Worm (Caenorhabditis elegans): ENCODE data around the gene par-4.

The par-4 gene

DNA sequence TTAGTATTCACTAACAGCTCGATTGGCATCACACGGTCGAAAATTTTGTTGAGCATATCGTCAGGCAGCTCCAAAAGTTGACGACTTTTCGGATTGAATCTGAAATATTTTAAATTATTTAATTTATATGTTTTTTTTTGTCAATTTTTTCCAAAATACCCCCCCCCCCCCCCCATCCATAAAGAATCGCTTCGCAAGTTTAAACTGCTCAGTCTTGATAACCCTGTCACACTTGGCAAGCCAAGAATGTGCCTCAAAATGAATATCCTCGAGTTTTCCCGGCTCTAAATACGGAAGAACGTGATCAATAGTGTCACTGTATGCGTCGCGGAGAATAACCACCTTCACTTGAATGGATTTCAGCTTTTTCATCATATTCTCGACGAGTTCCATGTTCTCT, 34.7 kb downstream of the par-4 start, which contains the start of gene Y37H2A.18:
Gene Y37H2A.18 (minus strand): TSS at position 101 of the 400 bp plus-strand sequence.
- TF ChIP-seq med-1 (GFP tag; optimal IDR thresholded peaks at IDR 0.05; ENCODE audit: insufficient read depth) = no peak
- no peak for TF ChIP-seq T22C8.4 (GFP tag; IDR thresholded peaks at IDR 0.05)
- no peak for TF ChIP-seq flt-1 (GFP tag; IDR thresholded peaks at IDR 0.05)
- no peak for TF ChIP-seq klf-2 (GFP tag; conservative IDR thresholded peaks at IDR 0.05)
- TF ChIP-seq ref-1 (GFP tag; conservative IDR thresholded peaks at IDR 0.05) = no peak
- TF ChIP-seq ztf-23 (GFP tag; IDR thresholded peaks at IDR 0.05) = no peak
- no peak for TF ChIP-seq ztf-29 (GFP tag; IDR thresholded peaks at IDR 0.05)
- TF ChIP-seq cog-1 (tag; optimal IDR thresholded peaks at IDR 0.05) = no peak
- TF ChIP-seq tab-1 (GFP tag; IDR thresholded peaks at IDR 0.05) = no peak

DNA sequence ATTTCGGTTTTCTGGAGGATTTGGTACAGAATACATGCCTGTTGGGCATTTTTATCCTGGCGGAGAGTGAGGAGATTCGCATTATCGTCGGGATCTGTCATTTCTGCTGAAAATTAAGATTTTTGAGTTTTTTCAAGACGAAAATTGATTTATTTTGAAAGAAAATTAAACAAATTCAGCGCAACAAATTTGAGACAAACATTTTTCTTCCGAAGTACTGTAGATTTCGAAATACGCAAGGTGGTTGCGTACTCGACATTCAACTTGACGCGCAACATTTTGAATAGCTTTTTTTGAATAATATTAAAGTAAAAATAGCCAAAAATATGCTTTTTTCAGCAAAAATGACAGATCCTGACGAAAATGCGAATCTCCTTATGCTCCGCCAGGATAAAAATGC, 35.9 kb downstream of the par-4 start, which contains the start of gene Y37H2A.7:
Gene Y37H2A.7 (minus strand): TSS at position 101 of the 400 bp plus-strand sequence.
- TF ChIP-seq T22C8.4 (GFP tag; IDR thresholded peaks at IDR 0.05) (no peak), ref-1 (GFP tag; conservative IDR thresholded peaks at IDR 0.05) (no peak), med-1 (GFP tag; optimal IDR thresholded peaks at IDR 0.05; ENCODE audit: insufficient read depth) (no peak), klf-2 (GFP tag; conservative IDR thresholded peaks at IDR 0.05) (no peak), ztf-23 (GFP tag; IDR thresholded peaks at IDR 0.05) (no peak)

DNA sequence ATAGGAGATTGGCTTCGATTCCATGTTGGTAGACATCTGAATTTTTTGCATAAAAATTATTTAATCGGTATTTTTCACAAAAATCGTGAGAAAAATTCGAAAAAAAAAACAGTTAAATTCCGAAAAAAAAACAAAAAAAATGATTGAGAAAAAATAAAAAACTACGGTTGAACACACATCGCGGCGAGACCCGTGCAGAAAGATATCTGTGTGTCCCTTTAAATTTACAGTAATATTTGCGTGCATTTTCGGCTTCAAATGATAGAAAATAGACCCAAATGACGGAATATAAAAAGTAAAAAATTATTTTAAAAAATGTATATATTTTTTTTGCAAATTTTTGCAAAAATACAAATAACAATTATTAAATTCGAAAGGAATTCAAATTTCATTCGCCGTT, 39.2 kb downstream of the par-4 start:
- no peak for TF ChIP-seq tab-1 (GFP tag; IDR thresholded peaks at IDR 0.05)
- TF ChIP-seq ztf-29 (GFP tag; IDR thresholded peaks at IDR 0.05) = no peak
- no peak for TF ChIP-seq T22C8.4 (GFP tag; IDR thresholded peaks at IDR 0.05)
- TF ChIP-seq ztf-23 (GFP tag; IDR thresholded peaks at IDR 0.05) = no peak
- TF ChIP-seq klf-2 (GFP tag; conservative IDR thresholded peaks at IDR 0.05) = no peak
- no peak for TF ChIP-seq ref-1 (GFP tag; conservative IDR thresholded peaks at IDR 0.05)
- no peak for TF ChIP-seq cog-1 (tag; optimal IDR thresholded peaks at IDR 0.05)
- TF ChIP-seq med-1 (GFP tag; optimal IDR thresholded peaks at IDR 0.05; ENCODE audit: insufficient read depth) = no peak

DNA sequence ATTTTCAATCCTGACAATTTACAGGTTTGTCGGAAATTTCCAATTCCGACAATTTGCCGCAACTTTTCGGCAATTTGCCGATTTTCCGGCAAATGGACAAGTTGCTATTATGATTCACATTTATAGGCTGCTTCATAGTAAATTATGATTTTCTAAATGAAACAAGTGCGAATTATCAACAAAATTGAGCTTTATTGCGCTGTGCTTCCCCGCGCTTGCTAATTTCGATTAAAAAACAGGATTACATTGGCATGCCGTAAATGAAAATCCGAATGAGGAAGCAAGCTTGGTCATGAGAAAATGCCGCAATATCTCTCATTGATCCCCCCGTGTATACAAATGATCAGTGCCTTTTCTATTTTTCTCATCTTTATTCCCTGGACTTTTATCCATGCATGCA, 40.2 kb downstream of the par-4 start, which contains the start of gene Y37H2A.10:
Gene Y37H2A.10 (plus strand): TSS at position 301 of the 400 bp plus-strand sequence.
- TF ChIP-seq tab-1 (GFP tag; IDR thresholded peaks at IDR 0.05) (no peak), ref-1 (GFP tag; conservative IDR thresholded peaks at IDR 0.05) (no peak), flt-1 (GFP tag; IDR thresholded peaks at IDR 0.05) (no peak), ztf-23 (GFP tag; IDR thresholded peaks at IDR 0.05) (no peak), T22C8.4 (GFP tag; IDR thresholded peaks at IDR 0.05) (no peak), klf-2 (GFP tag; conservative IDR thresholded peaks at IDR 0.05) (no peak), med-1 (GFP tag; optimal IDR thresholded peaks at IDR 0.05; ENCODE audit: insufficient read depth) (no peak), cog-1 (tag; optimal IDR thresholded peaks at IDR 0.05) (no peak), ztf-29 (GFP tag; IDR thresholded peaks at IDR 0.05) (no peak)

DNA sequence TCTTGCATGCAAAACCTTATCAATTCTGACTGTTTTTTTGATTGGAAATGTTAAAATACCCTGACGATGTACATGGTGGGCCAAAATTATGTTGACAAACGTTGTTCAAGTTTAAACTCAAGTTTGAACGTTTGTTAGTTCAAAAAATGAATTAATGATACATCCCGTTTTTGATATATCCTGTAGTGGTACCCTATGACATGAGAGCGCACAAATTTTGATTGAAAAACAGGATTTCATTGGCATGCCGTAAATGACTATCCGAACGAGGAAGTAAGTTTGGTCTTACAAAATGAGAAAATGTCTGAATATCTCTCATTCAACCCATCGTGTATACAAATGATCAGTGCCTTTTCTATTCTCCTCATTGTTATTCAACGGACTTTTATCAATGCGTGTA, 42.7 kb downstream of the par-4 start, which contains the start of gene Y37H2A.11:
Gene Y37H2A.11 (plus strand): TSS at position 301 of the 400 bp plus-strand sequence.
- TF ChIP-seq T22C8.4 (GFP tag; IDR thresholded peaks at IDR 0.05) = no peak
- no peak for TF ChIP-seq ref-1 (GFP tag; conservative IDR thresholded peaks at IDR 0.05)
- no peak for TF ChIP-seq med-1 (GFP tag; optimal IDR thresholded peaks at IDR 0.05; ENCODE audit: insufficient read depth)
- no peak for TF ChIP-seq klf-2 (GFP tag; conservative IDR thresholded peaks at IDR 0.05)
- no peak for TF ChIP-seq ztf-23 (GFP tag; IDR thresholded peaks at IDR 0.05)
- TF ChIP-seq flt-1 (GFP tag; IDR thresholded peaks at IDR 0.05) = no peak
- no peak for TF ChIP-seq ztf-29 (GFP tag; IDR thresholded peaks at IDR 0.05)
- TF ChIP-seq cog-1 (tag; optimal IDR thresholded peaks at IDR 0.05) = no peak
- TF ChIP-seq tab-1 (GFP tag; IDR thresholded peaks at IDR 0.05) = no peak

DNA sequence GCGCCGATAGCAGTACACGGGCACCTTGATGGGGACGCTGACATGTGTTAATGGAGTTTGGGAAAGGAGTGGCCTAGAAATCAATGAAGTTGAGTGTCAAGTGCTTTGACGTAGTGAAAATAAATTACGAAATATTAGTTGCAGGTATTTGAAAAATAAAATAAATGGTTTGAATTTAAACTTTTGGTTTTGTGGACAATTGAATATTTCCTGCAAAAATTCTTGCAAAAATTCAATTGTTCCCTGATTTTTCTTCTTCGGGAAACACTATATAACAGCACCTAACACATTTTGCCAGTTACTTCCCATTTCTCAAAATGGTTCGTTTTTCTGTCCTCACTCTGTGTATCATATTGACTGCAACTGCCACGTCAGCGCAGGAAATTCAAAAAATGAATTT, 44.1 kb downstream of the par-4 start, which contains the start of gene Y37H2A.13:
Gene Y37H2A.13 (plus strand): TSS at position 301 of the 400 bp plus-strand sequence.
- no peak for TF ChIP-seq ref-1 (GFP tag; conservative IDR thresholded peaks at IDR 0.05)
- no peak for TF ChIP-seq ztf-23 (GFP tag; IDR thresholded peaks at IDR 0.05)
- TF ChIP-seq med-1 (GFP tag; optimal IDR thresholded peaks at IDR 0.05; ENCODE audit: insufficient read depth) = no peak
- TF ChIP-seq T22C8.4 (GFP tag; IDR thresholded peaks at IDR 0.05) = no peak
- no peak for TF ChIP-seq flt-1 (GFP tag; IDR thresholded peaks at IDR 0.05)
- TF ChIP-seq klf-2 (GFP tag; conservative IDR thresholded peaks at IDR 0.05) = no peak
- no peak for TF ChIP-seq tab-1 (GFP tag; IDR thresholded peaks at IDR 0.05)
- TF ChIP-seq cog-1 (tag; optimal IDR thresholded peaks at IDR 0.05) = no peak
- TF ChIP-seq ztf-29 (GFP tag; IDR thresholded peaks at IDR 0.05) = no peak

DNA sequence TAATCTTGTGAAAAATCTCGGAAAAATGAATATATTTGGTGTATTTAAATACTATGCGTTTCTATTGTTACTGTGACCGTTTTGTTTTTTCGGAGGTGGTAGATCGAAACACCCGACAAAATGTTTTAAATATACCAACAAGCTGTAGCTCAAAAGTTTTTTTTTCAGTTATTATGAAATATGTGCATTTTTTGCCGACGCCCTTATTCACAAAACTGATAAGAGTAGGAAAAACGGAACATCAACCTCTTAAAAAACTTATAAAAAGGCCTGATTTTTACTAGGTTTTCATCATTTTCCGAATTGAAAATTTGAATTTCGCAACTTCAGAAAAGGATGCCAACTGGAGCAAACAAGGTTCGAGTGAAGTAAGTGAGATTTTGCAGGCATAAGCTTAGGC, 45.0 kb downstream of the par-4 start, which contains the start of gene Y37H2A.14:
Gene Y37H2A.14 (plus strand): TSS at position 301 of the 400 bp plus-strand sequence.
- TF ChIP-seq tab-1 (GFP tag; IDR thresholded peaks at IDR 0.05) (no peak), flt-1 (GFP tag; IDR thresholded peaks at IDR 0.05) (no peak), med-1 (GFP tag; optimal IDR thresholded peaks at IDR 0.05; ENCODE audit: insufficient read depth) (no peak), ztf-23 (GFP tag; IDR thresholded peaks at IDR 0.05) (no peak), ref-1 (GFP tag; conservative IDR thresholded peaks at IDR 0.05) (no peak), T22C8.4 (GFP tag; IDR thresholded peaks at IDR 0.05) (no peak), ztf-29 (GFP tag; IDR thresholded peaks at IDR 0.05) (no peak)

DNA sequence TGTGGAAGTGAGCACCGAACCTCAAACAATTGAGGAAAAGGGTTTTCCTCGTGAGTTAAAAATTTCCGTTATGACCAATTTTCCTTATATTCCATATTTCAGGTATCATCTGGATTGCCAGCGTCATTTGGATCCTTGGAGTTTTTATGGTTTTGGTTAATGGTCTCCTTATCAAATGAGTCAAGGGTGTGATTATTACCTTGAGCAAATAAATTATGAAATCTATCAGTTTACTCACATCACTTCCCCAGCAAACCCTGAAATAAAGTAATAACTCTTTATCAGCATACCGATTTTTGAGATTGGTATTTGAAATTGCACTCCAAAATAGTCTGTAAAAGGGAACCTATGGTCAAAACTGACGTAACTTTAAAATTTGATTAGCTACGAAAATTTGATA, 46.0 kb downstream of the par-4 start:
- TF ChIP-seq ref-1 (GFP tag; conservative IDR thresholded peaks at IDR 0.05) (no peak), med-1 (GFP tag; optimal IDR thresholded peaks at IDR 0.05; ENCODE audit: insufficient read depth) (no peak), cog-1 (tag; optimal IDR thresholded peaks at IDR 0.05) (no peak), klf-2 (GFP tag; conservative IDR thresholded peaks at IDR 0.05) (no peak), flt-1 (GFP tag; IDR thresholded peaks at IDR 0.05) (no peak), tab-1 (GFP tag; IDR thresholded peaks at IDR 0.05) (no peak), T22C8.4 (GFP tag; IDR thresholded peaks at IDR 0.05) (no peak), ztf-23 (GFP tag; IDR thresholded peaks at IDR 0.05) (no peak), ztf-29 (GFP tag; IDR thresholded peaks at IDR 0.05) (no peak)

DNA sequence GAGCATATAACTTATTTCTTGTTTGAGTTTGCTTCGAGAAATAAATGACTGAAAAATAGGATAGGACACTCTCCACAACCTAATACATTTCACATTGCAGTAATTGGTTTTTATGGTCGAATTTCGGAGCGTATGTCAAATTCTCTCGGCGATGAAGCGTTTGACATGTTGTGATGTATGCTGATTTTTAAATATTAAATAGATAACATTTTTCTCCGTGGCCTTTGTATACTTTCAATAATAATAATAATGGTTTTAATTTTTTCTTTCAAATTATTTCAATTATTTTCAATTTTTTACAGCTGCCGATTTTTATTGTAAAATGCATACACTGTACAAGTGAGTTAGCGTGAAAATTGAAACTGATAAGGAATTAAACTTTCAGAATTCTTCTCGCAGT, 47.6 kb downstream of the par-4 start, which contains the start of gene C14A6.3:
Gene C14A6.3 (plus strand): TSS at position 301 of the 400 bp plus-strand sequence.
- no peak for TF ChIP-seq ztf-29 (GFP tag; IDR thresholded peaks at IDR 0.05)
- no peak for TF ChIP-seq ref-1 (GFP tag; conservative IDR thresholded peaks at IDR 0.05)
- no peak for TF ChIP-seq ztf-23 (GFP tag; IDR thresholded peaks at IDR 0.05)
- no peak for TF ChIP-seq flt-1 (GFP tag; IDR thresholded peaks at IDR 0.05)
- TF ChIP-seq klf-2 (GFP tag; conservative IDR thresholded peaks at IDR 0.05) = no peak
